Fruit fly (Drosophila melanogaster): ENCODE data around the gene CG12985.

DNA sequence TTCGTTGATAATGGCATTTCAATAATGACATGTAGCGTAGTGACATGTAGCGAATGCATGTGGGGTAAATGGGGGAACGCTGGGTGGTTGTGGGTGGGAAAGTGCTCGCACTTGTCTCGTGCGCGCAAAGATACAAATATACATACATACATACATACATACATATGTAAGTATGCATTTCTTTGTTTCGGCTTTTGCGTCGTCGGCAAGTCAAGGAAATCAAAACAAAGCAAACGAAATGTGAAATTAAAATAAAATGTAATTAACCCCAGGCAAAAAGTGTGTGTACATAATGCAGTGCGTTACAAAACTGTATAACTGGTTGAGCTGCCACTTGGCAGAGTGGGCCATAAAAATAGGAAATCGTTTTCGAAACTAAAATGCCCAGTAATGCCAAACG, 7.8 kb upstream of the CG12985 start:
- TF ChIP-seq salr (GFP tag; optimal IDR thresholded peaks at IDR 0.05): no peak
- no peak for TF ChIP-seq CG8632 (GFP tag; optimal IDR thresholded peaks at IDR 0.05)
- TF ChIP-seq topi (GFP tag; optimal IDR thresholded peaks at IDR 0.05): no peak
- TF ChIP-seq vri (GFP tag; optimal IDR thresholded peaks at IDR 0.05): no peak
- no peak for TF ChIP-seq esn (GFP tag; optimal IDR thresholded peaks at IDR 0.05)
- no peak for TF ChIP-seq CG15336 (GFP tag; IDR thresholded peaks at IDR 0.05)
- no peak for TF ChIP-seq CG6792 (GFP tag; optimal IDR thresholded peaks at IDR 0.05)
- TF ChIP-seq CG7368 (GFP tag; optimal IDR thresholded peaks at IDR 0.05): no peak
- peak; percentile 41 for TF ChIP-seq Eip78C (GFP tag)
- no peak for TF ChIP-seq CG6854 (GFP tag; optimal IDR thresholded peaks at IDR 0.05)
- TF ChIP-seq CG8119 (GFP tag; IDR thresholded peaks at IDR 0.05): no peak
- no peak for TF ChIP-seq Gug (GFP tag; IDR thresholded peaks at IDR 0.05)
- TF ChIP-seq Sox15 (GFP tag; optimal IDR thresholded peaks at IDR 0.05): no peak
- TF ChIP-seq svp (GFP tag): peak; percentile 58
